Worm (Caenorhabditis elegans) whole organism, L3 larva: ENCODE results near the gene hphd-1.
"Not testable (repeated sequence)": the region's sequence is repeated elsewhere in the genome, so short reads cannot be mapped to it uniquely, and the experiment has no call there.

Experiments used
- R02D3.7 ChIP-seq: fragments of 150-350 bp; optimal IDR thresholded peaks from 2 replicates; lab custom pipeline; 2014; ENCODE audit warnings: missing biosample characterization, missing genetic modification characterization
- ama-1 ChIP-seq: fragments of 150-350 bp; optimal IDR thresholded peaks from 2 replicates; lab custom pipeline; 2018
- ceh-16 ChIP-seq: sonication (generic microtip); optimal IDR thresholded peaks from 2 replicates; lab custom pipeline; 2017; ENCODE audit warnings: missing biosample characterization, missing genetic modification characterization
- ceh-28 ChIP-seq: fragments of 150-350 bp; optimal IDR thresholded peaks from 2 replicates; lab custom pipeline; 2014; ENCODE audit warnings: missing biosample characterization, missing genetic modification reagents, missing genetic modification characterization
- ceh-82 ChIP-seq: fragments of 150-350 bp; optimal IDR thresholded peaks from 2 replicates; lab custom pipeline; 2014; ENCODE audit warnings: missing biosample characterization, missing genetic modification characterization
- ceh-9 ChIP-seq: sonication (generic microtip); optimal IDR thresholded peaks from 2 replicates; lab custom pipeline; 2018; ENCODE audit warnings: missing biosample characterization, missing genetic modification characterization
- daf-12 ChIP-seq: fragments of 150-350 bp; optimal IDR thresholded peaks from 2 replicates; lab custom pipeline; 2014; ENCODE audit warnings: missing biosample characterization, missing genetic modification reagents, missing genetic modification characterization
- egl-27 ChIP-seq: sonication (generic microtip); optimal IDR thresholded peaks from 4 replicates; lab custom pipeline; 2017; ENCODE audit warnings: missing biosample characterization, missing genetic modification reagents, missing genetic modification characterization
- egl-5 ChIP-seq: fragments of 150-350 bp; optimal IDR thresholded peaks from 2 replicates; lab custom pipeline; 2017; ENCODE audit warnings: missing biosample characterization, missing genetic modification reagents, missing genetic modification characterization, inconsistent platforms
- elt-2 ChIP-seq: sonication (generic microtip); optimal IDR thresholded peaks from 2 replicates; lab custom pipeline; 2016; ENCODE audit warnings: missing genetic modification reagents, mild to moderate bottlenecking, missing genetic modification characterization, missing compliant biosample characterization
- elt-3 ChIP-seq, 3 experiments: fragments of 150-350 bp in 1 of 3; sonication (generic microtip) in 2 of 3; optimal IDR thresholded peaks; 2 replicates in 2 of 3; 4 replicates in 1 of 3; lab custom pipeline; 2014 to 2017; ENCODE audit warnings: missing biosample characterization in 3 of 3, missing genetic modification characterization in 3 of 3
- eor-1 ChIP-seq, 2 experiments: fragments of 150-350 bp; optimal IDR thresholded peaks; 2 replicates each; lab custom pipeline; 2014 to 2018; ENCODE audit warnings: missing biosample characterization in 2 of 2, missing genetic modification characterization in 2 of 2
- fkh-10 ChIP-seq: sonication (generic microtip); optimal IDR thresholded peaks from 2 replicates; lab custom pipeline; 2017; ENCODE audit warnings: missing biosample characterization, missing genetic modification reagents, missing genetic modification characterization
- fos-1 ChIP-seq: fragments of 150-350 bp; optimal IDR thresholded peaks from 2 replicates; lab custom pipeline; 2014; ENCODE audit warnings: missing biosample characterization, missing genetic modification characterization
- hmg-11 ChIP-seq: sonication (generic microtip); optimal IDR thresholded peaks from 2 replicates; lab custom pipeline; 2016; ENCODE audit warnings: missing genetic modification characterization, missing compliant biosample characterization
- jun-1 ChIP-seq: fragments of 150-350 bp; optimal IDR thresholded peaks from 2 replicates; lab custom pipeline; 2014; ENCODE audit warnings: missing biosample characterization, missing genetic modification reagents, missing genetic modification characterization
- lin-15B ChIP-seq: fragments of 150-350 bp; optimal IDR thresholded peaks from 2 replicates; lab custom pipeline; 2014; ENCODE audit warnings: missing biosample characterization, missing genetic modification characterization
- lin-39 ChIP-seq: fragments of 150-350 bp; optimal IDR thresholded peaks from 2 replicates; lab custom pipeline; 2018; ENCODE audit warnings: missing biosample characterization, missing genetic modification reagents, missing genetic modification characterization
- lsy-12 ChIP-seq: sonication (generic microtip); optimal IDR thresholded peaks from 2 replicates; lab custom pipeline; 2016; ENCODE audit warnings: mild to moderate bottlenecking, missing genetic modification characterization, missing compliant biosample characterization
- mdl-1 ChIP-seq: fragments of 150-350 bp; optimal IDR thresholded peaks from 2 replicates; lab custom pipeline; 2014; ENCODE audit warnings: missing biosample characterization, missing genetic modification characterization
- nfya-1 ChIP-seq: sonication (generic microtip); optimal IDR thresholded peaks from 2 replicates; lab custom pipeline; 2017; ENCODE audit warnings: missing genetic modification characterization, mild to moderate bottlenecking, missing compliant biosample characterization, antibody characterized with exemption, moderate library complexity; ENCODE audit not compliant: insufficient read depth
- nhr-11 ChIP-seq: fragments of 150-350 bp; optimal IDR thresholded peaks from 2 replicates; lab custom pipeline; 2014; ENCODE audit warnings: missing biosample characterization, missing genetic modification characterization
- nhr-12 ChIP-seq: fragments of 150-350 bp; optimal IDR thresholded peaks from 2 replicates; lab custom pipeline; 2014; ENCODE audit warnings: missing biosample characterization, missing genetic modification characterization
- nhr-23 ChIP-seq: fragments of 150-350 bp; optimal IDR thresholded peaks from 2 replicates; lab custom pipeline; 2014; ENCODE audit warnings: missing biosample characterization, missing genetic modification reagents, missing genetic modification characterization
- nhr-25 ChIP-seq: sonication (generic microtip); optimal IDR thresholded peaks from 2 replicates; lab custom pipeline; 2017; ENCODE audit warnings: missing biosample characterization, missing genetic modification characterization
- nhr-28 ChIP-seq: fragments of 150-350 bp; optimal IDR thresholded peaks from 2 replicates; lab custom pipeline; 2014; ENCODE audit warnings: missing biosample characterization, missing genetic modification characterization
- nhr-43 ChIP-seq: sonication (generic microtip); optimal IDR thresholded peaks from 2 replicates; lab custom pipeline; 2016; ENCODE audit warnings: mild to moderate bottlenecking, missing genetic modification characterization, missing compliant biosample characterization; ENCODE audit not compliant: poor library complexity, severe bottlenecking
- nhr-76 ChIP-seq: fragments of 150-350 bp; sonication (generic microtip); optimal IDR thresholded peaks from 5 replicates; lab custom pipeline; 2014; ENCODE audit warnings: missing biosample characterization, missing genetic modification characterization
- nhr-77 ChIP-seq: fragments of 150-350 bp; optimal IDR thresholded peaks from 2 replicates; lab custom pipeline; 2014; ENCODE audit warnings: missing biosample characterization, missing genetic modification characterization
- pha-4 ChIP-seq: fragments of 150-350 bp; optimal IDR thresholded peaks from 2 replicates; lab custom pipeline; 2014; ENCODE audit warnings: missing biosample characterization, missing genetic modification reagents, missing genetic modification characterization
- pqm-1 ChIP-seq: fragments of 150-350 bp; optimal IDR thresholded peaks from 2 replicates; lab custom pipeline; 2017; ENCODE audit warnings: missing biosample characterization, missing genetic modification characterization, inconsistent platforms
- snpc-4 ChIP-seq: fragments of 150-350 bp; optimal IDR thresholded peaks from 2 replicates; lab custom pipeline; 2014; ENCODE audit warnings: missing biosample characterization, missing genetic modification characterization
- tbx-2 ChIP-seq: sonication (generic microtip); optimal IDR thresholded peaks from 2 replicates; lab custom pipeline; 2016; ENCODE audit warnings: mild to moderate bottlenecking, missing genetic modification characterization, missing compliant biosample characterization
- zag-1 ChIP-seq: fragments of 150-350 bp; optimal IDR thresholded peaks from 2 replicates; lab custom pipeline; 2014; ENCODE audit warnings: missing biosample characterization, missing genetic modification characterization
- ztf-4 ChIP-seq: fragments of 150-350 bp; optimal IDR thresholded peaks from 2 replicates; lab custom pipeline; 2014; ENCODE audit warnings: missing biosample characterization, missing genetic modification characterization

hphd-1 gene

ce11 chrII:12996249-12996648, at the start of gene hphd-1:
hphd-1 (minus strand) TSS chrII:12996571.
- TF ChIP-seq elt-2 (tag; lab: Kevin White, UChicago) (peak; percentile 63), nhr-23 (peak; percentile 26), daf-12 (tag; lab: Kevin White, UChicago) (no peak), pha-4 (tag; lab: Kevin White, UChicago) (peak; percentile 93), nhr-77 (tag; lab: Kevin White, UChicago) (no peak), nhr-43 (tag; lab: Kevin White, UChicago) (peak; percentile 84), nhr-76 (tag; lab: Kevin White, UChicago) (no peak), ama-1 (no peak), ceh-28 (tag; lab: Kevin White, UChicago) (no peak), jun-1 (tag; lab: Kevin White, UChicago) (no peak), mdl-1 (tag; lab: Kevin White, UChicago) (peak; percentile 55), ceh-9 (tag; lab: Kevin White, UChicago) (no peak), nfya-1 (tag; lab: Kevin White, UChicago) (peak; percentile 41), nhr-11 (tag; lab: Kevin White, UChicago) (no peak), snpc-4 (peak; percentile 25), pqm-1 (tag; lab: Kevin White, UChicago) (peak; percentile 86)

ce11 chrII:13043433-13044054, 47.2 kb upstream of the hphd-1 start, which contains the start of gene puf-6:
puf-6 (minus strand) TSS chrII:13043445.
- not testable (repeated sequence) for TF ChIP-seq eor-1 (tag; optimal IDR thresholded peaks at IDR 0.05; lab: Kevin White, UChicago); ceh-82 (tag; lab: Kevin White, UChicago); nhr-28 (tag; lab: Kevin White, UChicago)
- TF ChIP-seq, all 47 proteins: peak for 0; not testable (repeated sequence) for 47

ce11 chrII:13036717-13037116, 40.3 kb upstream of the hphd-1 start, which contains the start of gene F18A11.3:
F18A11.3 (minus strand) TSS chrII:13036841.
- no peak for TF ChIP-seq zag-1 (tag; lab: Kevin White, UChicago)
- TF ChIP-seq tbx-2 (tag; lab: Kevin White, UChicago): no peak
- TF ChIP-seq nfya-1 (tag; lab: Kevin White, UChicago): peak; percentile 32
- peak; percentile 51 for TF ChIP-seq lin-15B
- peak; percentile 41 for TF ChIP-seq snpc-4
- TF ChIP-seq ztf-4 (tag; lab: Kevin White, UChicago): no peak
- TF ChIP-seq pqm-1 (tag; lab: Kevin White, UChicago): no peak
- TF ChIP-seq nhr-76 (tag; lab: Kevin White, UChicago): no peak
- peak; percentile 38 for TF ChIP-seq pha-4 (tag; lab: Kevin White, UChicago)
- TF ChIP-seq nhr-25 (tag; lab: Kevin White, UChicago): no peak

ce11 chrII:13031649-13032191, 35.3 kb upstream of the hphd-1 start, which contains the start of gene F18A11.2:
F18A11.2 (plus strand) TSS chrII:13031699.
- not testable (repeated sequence) for TF ChIP-seq fos-1, egl-5, ceh-16 (tag; lab: Kevin White, UChicago)

ce11 chrII:13030567-13031188, 34.3 kb upstream of the hphd-1 start:
- TF ChIP-seq ceh-28 (tag; lab: Kevin White, UChicago): peak; percentile 23
- TF ChIP-seq lsy-12: peak; percentile 28
- TF ChIP-seq R02D3.7 (tag; lab: Kevin White, UChicago): peak; percentile 35
- TF ChIP-seq hmg-11 (tag; lab: Kevin White, UChicago): peak; percentile 76
- peak; percentile 60 for TF ChIP-seq pha-4 (tag; lab: Kevin White, UChicago)
- TF ChIP-seq egl-27 (tag; lab: Kevin White, UChicago): no peak
- peak; percentile 84 for TF ChIP-seq nhr-25 (tag; lab: Kevin White, UChicago)
- TF ChIP-seq nhr-23: peak; percentile 75
- TF ChIP-seq elt-2 (tag; lab: Kevin White, UChicago): peak; percentile 58
- no peak for TF ChIP-seq ceh-82 (tag; lab: Kevin White, UChicago)
- no peak for TF ChIP-seq elt-3 (tag; optimal IDR thresholded peaks at IDR 0.05; lab: Kevin White, UChicago)
- TF ChIP-seq zag-1 (tag; lab: Kevin White, UChicago): no peak
- peak; percentile 53 for TF ChIP-seq nhr-43 (tag; lab: Kevin White, UChicago)
- no peak for TF ChIP-seq nhr-12 (tag; lab: Kevin White, UChicago)
- TF ChIP-seq nfya-1 (tag; lab: Kevin White, UChicago): peak; percentile 83
- no peak for TF ChIP-seq fkh-10
- TF ChIP-seq lin-15B: peak; percentile 19
- peak; percentile 45 for TF ChIP-seq snpc-4
- TF ChIP-seq lin-39 (tag; lab: Kevin White, UChicago): peak; percentile 50
- TF ChIP-seq egl-5 (tag; lab: Kevin White, UChicago): no peak
- TF ChIP-seq, all 47 proteins: peak for 13
